Fruit fly (Drosophila melanogaster) whole organism, embryonic: ENCODE measurements around the gene c12.1.

ENCODE experiments used
- Adf1 ChIP-seq: fragments of 200-800 bp; sonication (Bioruptor generic); IDR thresholded peaks from 2 replicates; pipeline ENCODE4 v1.3.6; 2022; ENCODE audit warnings: missing biosample characterization, missing genetic modification characterization
- Blimp-1 ChIP-seq: fragments of 200-800 bp; sonication (Bioruptor generic); optimal IDR thresholded peaks from 3 replicates; lab custom pipeline; 2018; ENCODE audit warnings: missing biosample characterization, missing genetic modification characterization, mild to moderate bottlenecking, moderate library complexity, missing genetic modification reagents
- CG10209 ChIP-seq: fragments of 200-800 bp; sonication (Bioruptor generic); optimal IDR thresholded peaks from 3 replicates; lab custom pipeline; 2017; ENCODE audit warnings: missing biosample characterization, mild to moderate bottlenecking, missing genetic modification characterization, missing genetic modification reagents
- CG10274 ChIP-seq: fragments of 200-800 bp; sonication (Bioruptor generic); optimal IDR thresholded peaks from 3 replicates; lab custom pipeline; 2017; ENCODE audit warnings: missing biosample characterization, mild to moderate bottlenecking, missing genetic modification characterization
- CG10462 ChIP-seq: fragments of 200-800 bp; sonication (Bioruptor generic); optimal IDR thresholded peaks from 2 replicates; lab custom pipeline; 2016; ENCODE audit warnings: missing biosample characterization, missing genetic modification characterization
- CG10654 ChIP-seq: fragments of 200-800 bp; sonication (Bioruptor generic); optimal IDR thresholded peaks from 2 replicates; lab custom pipeline; 2016; ENCODE audit warnings: missing biosample characterization, missing genetic modification characterization
- CG12769 ChIP-seq: fragments of 200-800 bp; sonication (Bioruptor generic); optimal IDR thresholded peaks from 2 replicates; lab custom pipeline; 2019; ENCODE audit warnings: missing biosample characterization, mild to moderate bottlenecking, missing genetic modification characterization, moderate library complexity
- CG13424 ChIP-seq: fragments of 200-800 bp; sonication (Bioruptor generic); optimal IDR thresholded peaks from 2 replicates; lab custom pipeline; 2019; ENCODE audit warnings: missing biosample characterization, mild to moderate bottlenecking, missing genetic modification characterization, moderate library complexity
- CG13775 ChIP-seq: fragments of 200-800 bp; sonication (Bioruptor generic); optimal IDR thresholded peaks from 3 replicates; lab custom pipeline; 2017; ENCODE audit warnings: missing biosample characterization, mild to moderate bottlenecking, missing genetic modification characterization
- CG14667 ChIP-seq: fragments of 200-800 bp; sonication (Bioruptor generic); IDR thresholded peaks from 2 replicates; pipeline ENCODE4 v1.3.6; 2022; ENCODE audit warnings: missing biosample characterization, missing genetic modification characterization
- CG1647 ChIP-seq: fragments of 200-800 bp; sonication (Bioruptor generic); optimal IDR thresholded peaks from 3 replicates; lab custom pipeline; 2016; ENCODE audit warnings: missing biosample characterization, missing genetic modification characterization
- CG18262 ChIP-seq: fragments of 200-800 bp; optimal IDR thresholded peaks from 3 replicates; lab custom pipeline; 2019; ENCODE audit warnings: missing biosample characterization, mild to moderate bottlenecking, missing genetic modification characterization, moderate library complexity
- CG31441 ChIP-seq: fragments of 200-800 bp; sonication (Bioruptor generic); IDR thresholded peaks from 2 replicates; pipeline ENCODE4 v1.3.6; 2022; ENCODE audit warnings: missing biosample characterization, missing genetic modification characterization
- CG34376 ChIP-seq: fragments of 200-800 bp; sonication (Bioruptor generic); optimal IDR thresholded peaks from 2 replicates; lab custom pipeline; 2018; ENCODE audit warnings: missing biosample characterization, mild to moderate bottlenecking, missing genetic modification characterization
- CG3995 ChIP-seq: fragments of 200-800 bp; sonication (Bioruptor generic); optimal IDR thresholded peaks from 3 replicates; lab custom pipeline; 2016; ENCODE audit warnings: missing biosample characterization, missing genetic modification characterization
- CG6272 ChIP-seq: fragments of 200-800 bp; sonication (Bioruptor generic); IDR thresholded peaks from 2 replicates; pipeline ENCODE4 v1.3.6; 2022; ENCODE audit warnings: missing biosample characterization, missing genetic modification characterization
- CG6813 ChIP-seq: fragments of 200-800 bp; sonication (Bioruptor generic); optimal IDR thresholded peaks from 2 replicates; lab custom pipeline; 2017; ENCODE audit warnings: missing biosample characterization, missing genetic modification characterization, mild to moderate bottlenecking, moderate library complexity, missing genetic modification reagents
- CG7357 ChIP-seq: fragments of 200-800 bp; sonication (Bioruptor generic); IDR thresholded peaks from 3 replicates; pipeline ENCODE4 v1.3.6; 2022; ENCODE audit warnings: missing biosample characterization, missing genetic modification characterization
- CG9817 ChIP-seq: fragments of 200-800 bp; sonication (Bioruptor generic); optimal IDR thresholded peaks from 2 replicates; lab custom pipeline; 2018; ENCODE audit warnings: missing biosample characterization, mild to moderate bottlenecking, missing genetic modification characterization, moderate library complexity
- CG9876 ChIP-seq: fragments of 200-800 bp; sonication (Bioruptor generic); optimal IDR thresholded peaks from 2 replicates; lab custom pipeline; 2016; ENCODE audit warnings: missing biosample characterization, missing genetic modification characterization
- CG9932 ChIP-seq: fragments of 200-800 bp; sonication (Bioruptor generic); IDR thresholded peaks from 2 replicates; pipeline ENCODE4 v1.3.6; 2022; ENCODE audit warnings: missing biosample characterization, missing genetic modification characterization
- CTCF ChIP-seq: fragments of 200-800 bp; sonication (Bioruptor generic); optimal IDR thresholded peaks from 2 replicates; lab custom pipeline; 2017; ENCODE audit warnings: missing biosample characterization, mild to moderate bottlenecking, missing genetic modification characterization, moderate library complexity
- D ChIP-seq, 2 experiments: fragments of 200-800 bp in 1 of 2; fragments of >200 bp in 1 of 2; sonication (Bioruptor generic) in 1 of 2; optimal IDR thresholded peaks; 2 replicates in 1 of 2; 3 replicates in 1 of 2; lab custom pipeline; 2017; ENCODE audit warnings: mild to moderate bottlenecking in 1 of 2, missing biosample characterization in 1 of 2, missing genetic modification characterization in 1 of 2, missing genetic modification reagents in 1 of 2
- Dip2 ChIP-seq: fragments of 200-800 bp; sonication (Bioruptor generic); IDR thresholded peaks from 2 replicates; pipeline ENCODE4 v1.3.6; 2022; ENCODE audit warnings: missing biosample characterization, missing genetic modification characterization
- Dp ChIP-seq: fragments of 200-800 bp; sonication (Bioruptor generic); optimal IDR thresholded peaks from 2 replicates; lab custom pipeline; 2018; ENCODE audit warnings: missing biosample characterization, mild to moderate bottlenecking, missing genetic modification characterization, moderate library complexity
- Fer3 ChIP-seq: fragments of 200-800 bp; sonication (Bioruptor generic); optimal IDR thresholded peaks from 2 replicates; lab custom pipeline; 2018; ENCODE audit warnings: missing biosample characterization, mild to moderate bottlenecking, missing genetic modification characterization, moderate library complexity
- HmgD ChIP-seq: fragments of 200-800 bp; sonication (Bioruptor generic); optimal IDR thresholded peaks from 3 replicates; lab custom pipeline; 2016; ENCODE audit warnings: missing biosample characterization, missing genetic modification characterization
- Hr3 ChIP-seq: fragments of 200-800 bp; sonication (Bioruptor generic); optimal IDR thresholded peaks from 3 replicates; lab custom pipeline; 2016; ENCODE audit warnings: missing biosample characterization, missing genetic modification characterization
- Mes4 ChIP-seq: fragments of 200-800 bp; sonication (Bioruptor generic); optimal IDR thresholded peaks from 2 replicates; lab custom pipeline; 2016; ENCODE audit warnings: missing biosample characterization, missing genetic modification characterization
- Sox100B ChIP-seq: fragments of 200-800 bp; sonication (Bioruptor generic); optimal IDR thresholded peaks from 3 replicates; lab custom pipeline; 2018; ENCODE audit warnings: missing biosample characterization, mild to moderate bottlenecking, missing genetic modification characterization
- Spps ChIP-seq: fragments of 200-800 bp; sonication (Bioruptor generic); optimal IDR thresholded peaks from 2 replicates; lab custom pipeline; 2018; ENCODE audit warnings: missing biosample characterization, mild to moderate bottlenecking, missing genetic modification characterization
- ab ChIP-seq: fragments of 200-800 bp; sonication (Bioruptor generic); optimal IDR thresholded peaks from 2 replicates; lab custom pipeline; 2016; ENCODE audit warnings: missing biosample characterization, missing genetic modification characterization
- abd-A ChIP-seq: fragments of 200-800 bp; sonication (Bioruptor generic); optimal IDR thresholded peaks from 3 replicates; lab custom pipeline; 2019; ENCODE audit warnings: missing biosample characterization, mild to moderate bottlenecking, missing genetic modification characterization, moderate library complexity
- chif ChIP-seq, 2 experiments: fragments of 200-800 bp; sonication (Bioruptor generic); optimal IDR thresholded peaks; 3 replicates each; lab custom pipeline; 2016; ENCODE audit warnings: missing biosample characterization in 2 of 2, missing genetic modification characterization in 2 of 2
- fd3F ChIP-seq: fragments of 200-800 bp; sonication (Bioruptor generic); optimal IDR thresholded peaks from 2 replicates; lab custom pipeline; 2018; ENCODE audit warnings: missing biosample characterization, mild to moderate bottlenecking, missing genetic modification characterization, moderate library complexity
- gcm ChIP-seq: fragments of 200-800 bp; sonication (Bioruptor generic); optimal IDR thresholded peaks from 2 replicates; lab custom pipeline; 2019; ENCODE audit warnings: missing biosample characterization, mild to moderate bottlenecking, missing genetic modification characterization, moderate library complexity
- grn ChIP-seq: fragments of 200-800 bp; sonication (Bioruptor generic); optimal IDR thresholded peaks from 3 replicates; lab custom pipeline; 2017; ENCODE audit warnings: missing biosample characterization, missing genetic modification characterization
- gsb-n ChIP-seq: fragments of 200-800 bp; sonication (Bioruptor generic); optimal IDR thresholded peaks from 3 replicates; lab custom pipeline; 2018; ENCODE audit warnings: missing biosample characterization, mild to moderate bottlenecking, missing genetic modification characterization
- ind ChIP-seq: fragments of 200-800 bp; sonication (Bioruptor generic); optimal IDR thresholded peaks from 3 replicates; lab custom pipeline; 2016; ENCODE audit warnings: missing biosample characterization, missing genetic modification characterization
- sisA ChIP-seq: fragments of 200-800 bp; sonication (Bioruptor generic); IDR thresholded peaks from 2 replicates; pipeline ENCODE4 v1.3.6; 2022; ENCODE audit warnings: missing biosample characterization, missing genetic modification characterization
- tio ChIP-seq: fragments of 200-800 bp; sonication (Bioruptor generic); optimal IDR thresholded peaks from 2 replicates; lab custom pipeline; 2017; ENCODE audit warnings: missing biosample characterization, missing genetic modification characterization, inconsistent platforms
- unpg ChIP-seq: fragments of 200-800 bp; sonication (Bioruptor generic); optimal IDR thresholded peaks from 3 replicates; lab custom pipeline; 2018; ENCODE audit warnings: missing biosample characterization, mild to moderate bottlenecking, missing genetic modification characterization, moderate library complexity
- vfl ChIP-seq: fragments of 200-800 bp; sonication (Bioruptor generic); optimal IDR thresholded peaks from 2 replicates; lab custom pipeline; 2016; ENCODE audit warnings: missing biosample characterization, missing genetic modification characterization

Gene c12.1

dm6 chrX:9349224-9349623, 30.2 kb upstream of the c12.1 start (continued):
- TF ChIP-seq CG10209 (GFP tag; lab: Kevin White, UChicago) = peak; percentile 53
- no peak for TF ChIP-seq CG34376
- peak; percentile 37; the same call in 1 of the 2 replicates for TF ChIP-seq sisA (GFP tag; lab: Robert Waterston, UW)
- TF ChIP-seq CG13424 (tag; lab: Kevin White, UChicago) = peak; percentile 59
- TF ChIP-seq CG10462 (GFP tag; lab: Kevin White, UChicago) = peak; percentile 14
- TF ChIP-seq Blimp-1 (GFP tag; lab: Kevin White, UChicago) = peak; percentile 60
- no peak for TF ChIP-seq CTCF
- peak; percentile 32 for TF ChIP-seq tio (GFP tag; lab: Kevin White, UChicago)
- TF ChIP-seq Spps = no peak
- peak; percentile 32; the same call in 1 of the 2 replicates for TF ChIP-seq CG6272
- TF ChIP-seq unpg (GFP tag; lab: Kevin White, UChicago) = peak; percentile 70
- TF ChIP-seq vfl (GFP tag; lab: Kevin White, UChicago) = no peak
- TF ChIP-seq CG9932 (GFP tag; lab: Robert Waterston, UW) = no peak
- no peak for TF ChIP-seq CG3995
- TF ChIP-seq HmgD (GFP tag; lab: Kevin White, UChicago) = no peak
- TF ChIP-seq Dip2 (GFP tag; lab: Robert Waterston, UW) = no peak
- TF ChIP-seq CG10654 (GFP tag; lab: Kevin White, UChicago) = peak; percentile 42
- TF ChIP-seq CG10274 (GFP tag; lab: Kevin White, UChicago) = no peak
- TF ChIP-seq Fer3 (tag; lab: Kevin White, UChicago) = peak; percentile 58
- no peak for TF ChIP-seq D (optimal IDR thresholded peaks at IDR 0.05; lab: Kevin White, UChicago)
- peak; percentile 48 for TF ChIP-seq D (GFP tag; optimal IDR thresholded peaks at IDR 0.05; lab: Kevin White, UChicago)
- peak; percentile 54 for TF ChIP-seq CG18262 (tag; lab: Kevin White, UChicago)
- TF ChIP-seq chif (GFP tag; optimal IDR thresholded peaks at IDR 0.05; lab: Kevin White, UChicago) = peak; percentile 35 to 38
- peak; percentile 9 for TF ChIP-seq fd3F
- peak; percentile 29 for TF ChIP-seq CG9817
- TF ChIP-seq abd-A = no peak
- TF ChIP-seq Dp (GFP tag; lab: Kevin White, UChicago) = no peak
- peak; percentile 31; the same call in 1 of the 3 replicates for TF ChIP-seq CG7357 (GFP tag; lab: Robert Waterston, UW)
- TF ChIP-seq gcm = peak; percentile 43
- TF ChIP-seq Adf1 (GFP tag; lab: Robert Waterston, UW) = no peak
- peak; percentile 33 for TF ChIP-seq Hr3 (GFP tag; lab: Kevin White, UChicago)
- TF ChIP-seq CG13775 = peak; percentile 6
- TF ChIP-seq CG6813 = peak; percentile 11
- no peak for TF ChIP-seq CG9876
- peak; percentile 0 for TF ChIP-seq gsb-n
- peak; percentile 15 for TF ChIP-seq Mes4
- peak; percentile 48; the same call in 1 of the 2 replicates for TF ChIP-seq CG14667 (GFP tag; lab: Robert Waterston, UW)
- no peak for TF ChIP-seq CG1647 (GFP tag; lab: Kevin White, UChicago)
- TF ChIP-seq ab = no peak
- no peak for TF ChIP-seq grn (GFP tag; lab: Kevin White, UChicago)
- TF ChIP-seq CG31441 (GFP tag; lab: Robert Waterston, UW) = peak; percentile 64

dm6 chrX:9347767-9348166, 28.7 kb upstream of the c12.1 start:
- no peak for TF ChIP-seq ind (GFP tag; lab: Kevin White, UChicago)
- TF ChIP-seq Sox100B (GFP tag; lab: Kevin White, UChicago) = no peak
- no peak for TF ChIP-seq fd3F
- TF ChIP-seq CG12769 (tag; lab: Kevin White, UChicago) = no peak
